Worm (Caenorhabditis elegans) whole organism, L4 larva: ENCODE data around the gene W10C4.1.
"Not testable (repeated sequence)": the region's sequence is repeated elsewhere in the genome, so short reads cannot be mapped to it uniquely, and the experiment has no call there.

Experiments
- ama-1 ChIP-seq: fragments of 150-350 bp; optimal IDR thresholded peaks from 2 replicates; lab custom pipeline; 2014; ENCODE audit warnings: inconsistent platforms, mixed read lengths
- ceh-44 ChIP-seq: fragments of 200-800 bp; sonication (Bioruptor generic); IDR thresholded peaks from 2 replicates; pipeline ENCODE4 v1.3.6; 2022; ENCODE audit warnings: missing genetic modification reagents, missing genetic modification characterization, missing compliant biosample characterization
- dmd-9 ChIP-seq: fragments of 200-800 bp; sonication (Bioruptor generic); IDR thresholded peaks from 2 replicates; pipeline ENCODE4 v1.3.6; 2022; ENCODE audit warnings: missing genetic modification reagents, missing genetic modification characterization, missing compliant biosample characterization
- egl-27 ChIP-seq: sonication (generic microtip); optimal IDR thresholded peaks from 3 replicates; lab custom pipeline; 2017; ENCODE audit warnings: missing biosample characterization, missing genetic modification reagents, missing genetic modification characterization
- hmg-1.1 ChIP-seq: fragments of 200-800 bp; sonication (Bioruptor generic); IDR thresholded peaks from 2 replicates; pipeline ENCODE4 v1.3.6; 2022; ENCODE audit warnings: missing genetic modification reagents, missing genetic modification characterization, missing compliant biosample characterization
- lim-7 ChIP-seq: fragments of 200-800 bp; sonication (Bioruptor generic); IDR thresholded peaks from 2 replicates; pipeline ENCODE4 v1.3.6; 2022; ENCODE audit warnings: missing genetic modification characterization, missing compliant biosample characterization
- lin-13 ChIP-seq: fragments of 150-350 bp; optimal IDR thresholded peaks from 2 replicates; lab custom pipeline; 2014; ENCODE audit warnings: missing biosample characterization, missing genetic modification reagents, missing genetic modification characterization
- madf-9 ChIP-seq: fragments of 200-800 bp; sonication (Bioruptor generic); conservative IDR thresholded peaks from 2 replicates; pipeline ENCODE4 v1.3.6; 2022; ENCODE audit warnings: missing genetic modification reagents, missing genetic modification characterization, missing compliant biosample characterization
- mep-1 ChIP-seq: fragments of 150-350 bp; sonication (generic microtip); optimal IDR thresholded peaks from 3 replicates; lab custom pipeline; 2014; ENCODE audit warnings: missing biosample characterization, missing genetic modification characterization
- nhr-10 ChIP-seq: fragments of 150-350 bp; optimal IDR thresholded peaks from 2 replicates; lab custom pipeline; 2014; ENCODE audit warnings: missing biosample characterization, missing genetic modification characterization
- saeg-2 ChIP-seq: fragments of 200-800 bp; sonication (Bioruptor generic); IDR thresholded peaks from 2 replicates; pipeline ENCODE4 v1.3.6; 2022; ENCODE audit warnings: missing genetic modification reagents, missing genetic modification characterization, missing compliant biosample characterization
- snpc-4 ChIP-seq: fragments of 150-350 bp; optimal IDR thresholded peaks from 2 replicates; lab custom pipeline; 2014; ENCODE audit warnings: missing biosample characterization, missing genetic modification characterization
- spr-3 ChIP-seq: fragments of 200-800 bp; sonication (Bioruptor generic); optimal IDR thresholded peaks from 2 replicates; lab custom pipeline; 2018; ENCODE audit warnings: mild to moderate bottlenecking, missing genetic modification characterization, missing compliant biosample characterization
- ztf-11 ChIP-seq: fragments of 150-350 bp; optimal IDR thresholded peaks from 2 replicates; lab custom pipeline; 2014; ENCODE audit warnings: missing biosample characterization, missing genetic modification characterization

DNA sequence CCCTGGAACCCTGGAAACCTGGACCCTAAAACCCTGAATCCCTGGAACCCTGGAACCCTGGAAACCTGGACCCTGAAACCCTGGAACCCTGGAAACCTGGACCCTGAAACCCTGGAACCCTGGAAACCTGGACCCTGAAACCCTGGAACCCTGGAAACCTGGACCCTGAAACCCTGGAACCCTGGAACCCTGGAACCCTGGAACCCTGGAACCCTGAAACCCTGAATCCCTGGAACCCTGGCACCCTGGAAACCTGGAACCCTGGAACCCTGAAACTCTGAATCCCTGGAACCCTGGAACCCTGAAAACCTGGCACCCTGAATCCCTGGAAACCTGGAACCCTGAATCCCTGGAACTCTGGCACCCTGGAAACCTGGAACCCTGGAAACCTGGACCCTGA is 38.5 kb downstream of the W10C4.1 start:
- not testable (repeated sequence) for TF ChIP-seq spr-3 (GFP tag; lab: Kevin White, UChicago); dmd-9 (GFP tag; lab: Robert Waterston, UW); lim-7 (GFP tag; lab: Robert Waterston, UW); hmg-1.1 (GFP tag; lab: Robert Waterston, UW); nhr-10 (tag; lab: Kevin White, UChicago); snpc-4 (tag; lab: Kevin White, UChicago); egl-27 (tag; lab: Kevin White, UChicago); lin-13 (GFP tag; lab: Kevin White, UChicago); ceh-44 (GFP tag; lab: Robert Waterston, UW); madf-9; saeg-2 (GFP tag; lab: Robert Waterston, UW); ama-1 (lab: Kevin White, UChicago); mep-1 (tag; lab: Kevin White, UChicago); ztf-11
